Worm (Caenorhabditis elegans) whole organism, L3 larva: Measurements from ENCODE around the gene fbxb-5.

ENCODE experiments used
- R02D3.7 ChIP-seq: fragments of 150-350 bp; optimal IDR thresholded peaks from 2 replicates; lab custom pipeline; 2014; ENCODE audit warnings: missing biosample characterization, missing genetic modification characterization
- nhr-11 ChIP-seq: fragments of 150-350 bp; optimal IDR thresholded peaks from 2 replicates; lab custom pipeline; 2014; ENCODE audit warnings: missing biosample characterization, missing genetic modification characterization

ce11 chrII:1703363-1703762 lies 18.9 kb downstream of the fbxb-5 start, which contains the start of gene fbxb-47:
- no peak for TF ChIP-seq R02D3.7 (tag; lab: Kevin White, UChicago)
- no peak for TF ChIP-seq nhr-11 (tag; lab: Kevin White, UChicago)
